Worm (Caenorhabditis elegans): ENCODE measurements around the gene F31F6.1.

DNA sequence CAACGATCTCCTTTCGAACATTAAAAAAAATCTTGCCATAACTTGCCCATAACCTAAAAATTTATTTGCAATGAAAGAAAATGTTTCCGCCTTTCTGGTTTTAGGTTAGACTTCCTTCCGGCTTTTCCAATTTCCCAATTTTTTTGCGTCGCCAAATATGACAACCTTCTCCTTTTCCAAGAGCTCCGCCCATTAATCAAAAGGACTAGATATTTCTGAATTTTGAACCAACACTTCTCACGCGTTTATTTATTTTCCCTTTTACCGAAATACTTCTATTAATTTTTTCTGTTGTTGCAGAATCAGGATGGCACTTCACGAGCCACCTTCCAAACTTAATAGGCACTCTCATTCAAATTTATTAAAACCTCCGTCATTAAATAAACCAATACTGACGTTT, 22.5 kb downstream of the F31F6.1 start, which contains the start of gene egrh-1:
- TF ChIP-seq him-1 (tag; optimal IDR thresholded peaks at IDR 0.05) (no peak), hmg-20 (GFP tag; IDR thresholded peaks at IDR 0.05) (no peak), die-1 (tag; optimal IDR thresholded peaks at IDR 0.05) (no peak), mxl-1 (tag; optimal IDR thresholded peaks at IDR 0.05) (no peak)

Measured in whole organism, young adult.